Worm (Caenorhabditis elegans) whole organism, dauer: ENCODE results near the gene lin-37.

Source experiments
- unc-62 ChIP-seq: sonication (generic microtip); optimal IDR thresholded peaks from 2 replicates; lab custom pipeline; 2017; ENCODE audit warnings: missing biosample characterization, missing genetic modification reagents, missing genetic modification characterization

lin-37 gene

DNA sequence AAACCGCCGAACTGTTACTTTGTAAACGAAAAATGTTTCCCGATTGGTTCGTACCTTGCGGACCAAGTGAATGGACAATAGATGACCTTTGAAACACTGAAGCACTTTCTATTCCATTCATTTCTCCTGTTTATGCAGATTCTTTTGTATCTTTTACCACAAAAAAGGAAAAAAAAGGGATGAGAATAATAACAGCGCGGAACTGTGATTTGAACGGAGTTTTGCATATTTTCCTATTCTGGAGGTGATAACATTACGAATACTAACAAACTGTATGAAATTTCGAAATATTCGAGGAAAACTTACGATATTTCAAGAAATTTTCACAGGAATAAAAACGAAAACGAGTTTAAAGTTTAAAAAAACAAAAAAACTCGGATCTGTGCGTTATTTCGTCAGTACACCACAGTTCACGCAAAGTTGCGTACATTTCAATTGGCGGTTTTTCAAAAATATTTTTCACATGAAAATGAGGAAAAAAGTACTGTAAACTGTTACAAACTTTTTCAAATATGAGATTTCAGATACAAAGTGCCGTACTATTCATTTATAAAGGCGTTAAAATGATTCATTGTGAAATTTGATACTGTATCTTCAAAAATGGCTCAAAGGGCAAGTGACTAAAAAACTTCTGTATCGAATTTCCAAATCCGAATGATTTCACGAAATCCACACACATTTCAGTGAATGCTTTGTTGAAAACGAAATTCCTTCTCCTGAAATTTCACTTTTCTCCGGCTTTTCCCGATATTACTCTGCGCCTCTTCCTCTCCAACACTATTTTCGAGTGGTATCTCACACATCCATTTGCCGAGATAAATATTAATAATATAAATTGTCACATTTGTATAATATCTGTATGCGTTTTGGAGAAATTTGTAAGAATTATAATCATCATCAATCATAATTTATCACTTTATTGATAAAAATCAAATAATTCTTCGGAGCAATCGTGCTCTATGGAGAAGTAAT lies 37.8 kb downstream of the lin-37 start:
- TF ChIP-seq unc-62 (GFP tag; lab: Kevin White, UChicago): no peak

DNA sequence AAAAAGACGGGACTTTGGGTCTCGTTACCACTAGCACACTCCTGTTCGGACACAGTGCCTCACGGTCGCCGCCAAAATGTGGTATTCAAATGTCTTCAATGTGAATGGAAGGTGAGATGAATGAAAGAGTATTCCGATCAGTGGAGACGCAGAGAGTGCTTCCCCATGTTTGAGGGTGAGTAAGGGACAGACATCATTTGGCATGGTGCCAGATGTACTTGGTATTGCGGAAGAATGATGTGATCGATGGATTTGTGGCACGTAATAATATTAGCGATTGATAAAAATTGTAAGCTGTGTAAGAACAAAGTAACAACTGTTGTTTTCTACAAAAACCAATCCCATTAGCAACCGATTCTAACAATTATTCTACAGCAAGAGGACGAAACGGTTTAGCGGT lies 40.3 kb downstream of the lin-37 start:
- no peak for TF ChIP-seq unc-62 (GFP tag; lab: Kevin White, UChicago)

- TF ChIP-seq unc-62 (GFP tag; lab: Kevin White, UChicago): no peak
Observed at ce11 chrIII:7030044-7030804, 42.1 kb downstream of the lin-37 start.

- TF ChIP-seq unc-62 (GFP tag; lab: Kevin White, UChicago): no peak
Observed at ce11 chrIII:7029105-7029504, 43.2 kb downstream of the lin-37 start, which contains the start of gene cyk-1. Gene cyk-1, minus strand, starts transcription at chrIII:7029205.

DNA sequence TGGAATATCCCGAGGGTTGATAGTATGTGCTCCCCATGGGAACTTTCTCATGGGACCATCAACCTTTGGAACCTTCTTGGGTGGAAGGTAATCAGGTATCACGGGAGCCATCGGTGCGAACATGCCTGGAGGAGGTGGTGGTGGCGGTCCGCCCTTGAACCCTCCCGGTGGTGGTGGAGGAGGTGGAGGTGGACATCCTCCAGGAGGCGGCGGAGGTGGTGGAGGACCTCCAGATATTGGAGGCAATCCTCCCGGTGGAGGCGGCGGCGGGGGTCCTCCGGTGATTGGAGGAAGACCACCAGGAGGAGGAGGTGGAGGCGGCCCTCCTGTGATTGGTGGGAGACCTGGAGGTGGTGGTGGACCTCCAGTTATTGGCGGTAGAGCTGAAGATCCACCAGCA lies 46.5 kb downstream of the lin-37 start:
- no peak for TF ChIP-seq unc-62 (GFP tag; lab: Kevin White, UChicago)

- TF ChIP-seq unc-62 (GFP tag; lab: Kevin White, UChicago): no peak
Observed at ce11 chrIII:7021156-7021637, 51.2 kb downstream of the lin-37 start, which contains the start of gene rfl-1. Gene rfl-1, plus strand, starts transcription at chrIII:7021206.
